Fruit fly (Drosophila melanogaster) whole organism, embryonic: Measurements from ENCODE around the gene CG8097.

Source experiments
- ATbp ChIP-seq: fragments of 200-800 bp; sonication (Bioruptor generic); optimal IDR thresholded peaks from 2 replicates; lab custom pipeline; 2017; ENCODE audit warnings: missing biosample characterization, mild to moderate bottlenecking, missing genetic modification characterization, missing genetic modification reagents
- Atf6 ChIP-seq: fragments of 200-800 bp; sonication (Bioruptor generic); IDR thresholded peaks from 2 replicates; pipeline ENCODE4 v1.3.6; 2022; ENCODE audit warnings: missing biosample characterization, missing genetic modification characterization
- CG10209 ChIP-seq: fragments of 200-800 bp; sonication (Bioruptor generic); optimal IDR thresholded peaks from 3 replicates; lab custom pipeline; 2017; ENCODE audit warnings: missing biosample characterization, mild to moderate bottlenecking, missing genetic modification characterization, missing genetic modification reagents
- CG11456 ChIP-seq: fragments of 200-800 bp; sonication (Bioruptor generic); IDR thresholded peaks from 3 replicates; pipeline ENCODE4 v1.3.6; 2022; ENCODE audit warnings: missing biosample characterization, missing genetic modification characterization
- CG11504 ChIP-seq: fragments of 200-800 bp; sonication (Bioruptor generic); optimal IDR thresholded peaks from 3 replicates; lab custom pipeline; 2019; ENCODE audit warnings: missing biosample characterization, mild to moderate bottlenecking, missing genetic modification characterization, moderate library complexity
- CG12071 ChIP-seq: fragments of 200-800 bp; sonication (Bioruptor generic); optimal IDR thresholded peaks from 3 replicates; lab custom pipeline; 2018; ENCODE audit warnings: missing biosample characterization, mild to moderate bottlenecking, missing genetic modification characterization
- CG12659 ChIP-seq: fragments of 200-800 bp; sonication (Bioruptor generic); optimal IDR thresholded peaks from 3 replicates; lab custom pipeline; 2017; ENCODE audit warnings: mild to moderate bottlenecking, missing biosample characterization, missing genetic modification reagents, missing genetic modification characterization
- CG12769 ChIP-seq: fragments of 200-800 bp; sonication (Bioruptor generic); optimal IDR thresholded peaks from 2 replicates; lab custom pipeline; 2019; ENCODE audit warnings: missing biosample characterization, mild to moderate bottlenecking, missing genetic modification characterization, moderate library complexity
- CG13296 ChIP-seq: fragments of 200-800 bp; sonication (Bioruptor generic); optimal IDR thresholded peaks from 3 replicates; lab custom pipeline; 2018; ENCODE audit warnings: missing biosample characterization, mild to moderate bottlenecking, missing genetic modification characterization
- CG13424 ChIP-seq: fragments of 200-800 bp; sonication (Bioruptor generic); optimal IDR thresholded peaks from 2 replicates; lab custom pipeline; 2019; ENCODE audit warnings: missing biosample characterization, mild to moderate bottlenecking, missing genetic modification characterization, moderate library complexity
- CG14014 ChIP-seq: fragments of 200-800 bp; sonication (Bioruptor generic); IDR thresholded peaks from 2 replicates; pipeline ENCODE4 v1.3.6; 2022; ENCODE audit warnings: missing biosample characterization, missing genetic modification characterization
- CG14441 ChIP-seq: fragments of 200-800 bp; sonication (Bioruptor generic); IDR thresholded peaks from 2 replicates; pipeline ENCODE4 v1.3.6; 2022; ENCODE audit warnings: missing biosample characterization, missing genetic modification characterization
- CG15269 ChIP-seq: fragments of 200-800 bp; sonication (Bioruptor generic); optimal IDR thresholded peaks from 2 replicates; lab custom pipeline; 2018; ENCODE audit warnings: missing biosample characterization, mild to moderate bottlenecking, missing genetic modification characterization, moderate library complexity
- CG15514 ChIP-seq: fragments of 200-800 bp; sonication (Bioruptor generic); optimal IDR thresholded peaks from 3 replicates; lab custom pipeline; 2017; ENCODE audit warnings: missing biosample characterization, missing genetic modification characterization, mild to moderate bottlenecking, moderate library complexity, missing genetic modification reagents
- CG1603 ChIP-seq: fragments of 200-800 bp; sonication (Bioruptor generic); optimal IDR thresholded peaks from 2 replicates; lab custom pipeline; 2019; ENCODE audit warnings: missing biosample characterization, mild to moderate bottlenecking, missing genetic modification characterization, moderate library complexity
- CG17359 ChIP-seq: fragments of 200-800 bp; sonication (Bioruptor generic); optimal IDR thresholded peaks from 3 replicates; lab custom pipeline; 2018; ENCODE audit warnings: missing biosample characterization, mild to moderate bottlenecking, missing genetic modification characterization, moderate library complexity
- CG17612 ChIP-seq: fragments of 200-800 bp; sonication (Bioruptor generic); IDR thresholded peaks from 2 replicates; pipeline ENCODE4 v1.3.6; 2022; ENCODE audit warnings: missing biosample characterization, missing genetic modification characterization
- CG18599 ChIP-seq: fragments of 200-800 bp; sonication (Bioruptor generic); optimal IDR thresholded peaks from 3 replicates; lab custom pipeline; 2017; ENCODE audit warnings: missing biosample characterization, missing genetic modification characterization, mild to moderate bottlenecking, moderate library complexity, missing genetic modification reagents
- CG2678 ChIP-seq: fragments of 200-800 bp; sonication (Bioruptor generic); optimal IDR thresholded peaks from 3 replicates; lab custom pipeline; 2019; ENCODE audit warnings: missing biosample characterization, mild to moderate bottlenecking, missing genetic modification characterization, moderate library complexity
- CG3281 ChIP-seq: fragments of 200-800 bp; sonication (Bioruptor generic); optimal IDR thresholded peaks from 3 replicates; lab custom pipeline; 2017; ENCODE audit warnings: missing biosample characterization, mild to moderate bottlenecking, missing genetic modification characterization
- CG34422 ChIP-seq: fragments of 200-800 bp; sonication (Bioruptor generic); IDR thresholded peaks from 3 replicates; pipeline ENCODE4 v1.3.6; 2022; ENCODE audit warnings: missing biosample characterization, missing genetic modification characterization
- CG43689 ChIP-seq: fragments of 200-800 bp; sonication (Bioruptor generic); IDR thresholded peaks from 2 replicates; pipeline ENCODE4 v1.3.6; 2022; ENCODE audit warnings: missing biosample characterization, missing genetic modification characterization
- CG7963 ChIP-seq: fragments of 200-800 bp; sonication (Bioruptor generic); IDR thresholded peaks from 3 replicates; pipeline ENCODE4 v1.3.6; 2022; ENCODE audit warnings: missing biosample characterization, missing genetic modification characterization; ENCODE audit not compliant: partially characterized antibody
- CG9817 ChIP-seq: fragments of 200-800 bp; sonication (Bioruptor generic); optimal IDR thresholded peaks from 2 replicates; lab custom pipeline; 2018; ENCODE audit warnings: missing biosample characterization, mild to moderate bottlenecking, missing genetic modification characterization, moderate library complexity
- CrebB ChIP-seq: fragments of 200-800 bp; sonication (Bioruptor generic); optimal IDR thresholded peaks from 3 replicates; lab custom pipeline; 2018; ENCODE audit warnings: missing biosample characterization, mild to moderate bottlenecking, missing genetic modification characterization
- Drgx ChIP-seq: fragments of 200-800 bp; sonication (Bioruptor generic); IDR thresholded peaks from 2 replicates; pipeline ENCODE4 v1.3.6; 2022; ENCODE audit warnings: missing biosample characterization, missing genetic modification characterization
- H15 ChIP-seq: fragments of 200-800 bp; sonication (Bioruptor generic); IDR thresholded peaks from 3 replicates; pipeline ENCODE4 v1.3.6; 2022; ENCODE audit warnings: missing biosample characterization, missing genetic modification characterization
- Lhr ChIP-seq: fragments of 200-800 bp; sonication (Bioruptor generic); optimal IDR thresholded peaks from 3 replicates; lab custom pipeline; 2017; ENCODE audit warnings: mild to moderate bottlenecking, missing biosample characterization, missing genetic modification reagents, missing genetic modification characterization
- Med ChIP-seq: fragments of 200-800 bp; sonication (Bioruptor generic); peaks from one replicate; lab custom pipeline; 2016; ENCODE audit warnings: missing biosample characterization, missing genetic modification characterization, mild to moderate bottlenecking, inconsistent platforms, moderate library complexity
- Rfx ChIP-seq: fragments of 200-800 bp; sonication (Bioruptor generic); IDR thresholded peaks from 2 replicates; pipeline ENCODE4 v1.3.6; 2022; ENCODE audit warnings: missing biosample characterization, missing genetic modification characterization
- Sry-δ ChIP-seq: fragments of 200-800 bp; sonication (Bioruptor generic); optimal IDR thresholded peaks from 2 replicates; lab custom pipeline; 2016; ENCODE audit warnings: missing biosample characterization, missing genetic modification characterization
- bcd ChIP-seq: fragments of 200-800 bp; sonication (Bioruptor generic); optimal IDR thresholded peaks from 2 replicates; lab custom pipeline; 2017; ENCODE audit warnings: missing biosample characterization, mild to moderate bottlenecking, missing genetic modification characterization
- cato ChIP-seq: fragments of 200-800 bp; sonication (Bioruptor generic); optimal IDR thresholded peaks from 2 replicates; lab custom pipeline; 2016; ENCODE audit warnings: missing biosample characterization, missing genetic modification characterization, borderline replicate concordance
- ci ChIP-seq: fragments of 200-800 bp; sonication (Bioruptor generic); IDR thresholded peaks from 3 replicates; pipeline ENCODE4 v1.3.6; 2022; ENCODE audit warnings: missing biosample characterization, missing genetic modification characterization
- crol ChIP-seq: fragments of 200-800 bp; sonication (Bioruptor generic); IDR thresholded peaks from 2 replicates; pipeline ENCODE4 v1.3.6; 2022; ENCODE audit warnings: missing biosample characterization, missing genetic modification characterization
- dmrt99B ChIP-seq: fragments of 200-800 bp; sonication (Bioruptor generic); optimal IDR thresholded peaks from 2 replicates; lab custom pipeline; 2018; ENCODE audit warnings: missing biosample characterization, mild to moderate bottlenecking, missing genetic modification characterization, moderate library complexity
- her ChIP-seq: fragments of 200-800 bp; sonication (Bioruptor generic); optimal IDR thresholded peaks from 2 replicates; lab custom pipeline; 2016; ENCODE audit warnings: missing biosample characterization, missing genetic modification characterization
- hkb ChIP-seq, 2 experiments: fragments of 200-800 bp in 1 of 2; fragments of >200 bp in 1 of 2; sonication (Bioruptor generic) in 1 of 2; IDR thresholded peaks in 1 of 2; optimal IDR thresholded peaks in 1 of 2; 2 replicates each; pipeline versions ENCODE4 v1.3.6 to Lab custom; 2017 to 2022; ENCODE audit warnings: missing biosample characterization in 1 of 2, missing genetic modification characterization in 1 of 2
- inv ChIP-seq: fragments of 200-800 bp; sonication (Bioruptor generic); IDR thresholded peaks from 2 replicates; pipeline ENCODE4 v1.3.6; 2022; ENCODE audit warnings: missing biosample characterization, missing genetic modification characterization; ENCODE audit not compliant: partially characterized antibody
- lab ChIP-seq: fragments of 200-800 bp; sonication (Bioruptor generic); optimal IDR thresholded peaks from 3 replicates; lab custom pipeline; 2017; ENCODE audit warnings: missing biosample characterization, missing genetic modification characterization, mild to moderate bottlenecking, moderate library complexity, missing genetic modification reagents
- nau ChIP-seq: fragments of 200-800 bp; sonication (Bioruptor generic); optimal IDR thresholded peaks from 3 replicates; lab custom pipeline; 2017; ENCODE audit warnings: missing biosample characterization, mild to moderate bottlenecking, missing genetic modification characterization, missing genetic modification reagents
- schlank ChIP-seq: fragments of 200-800 bp; sonication (Bioruptor generic); optimal IDR thresholded peaks from 2 replicates; lab custom pipeline; 2018; ENCODE audit warnings: missing biosample characterization, mild to moderate bottlenecking, missing genetic modification characterization
- sens ChIP-seq: fragments of 200-800 bp; sonication (Bioruptor generic); peaks from one replicate; lab custom pipeline; 2016; ENCODE audit warnings: missing biosample characterization, missing genetic modification characterization
- seq ChIP-seq: fragments of 200-800 bp; sonication (Bioruptor generic); IDR thresholded peaks from 2 replicates; pipeline ENCODE4 v1.3.6; 2022; ENCODE audit warnings: missing biosample characterization, missing genetic modification characterization
- so ChIP-seq: fragments of 200-800 bp; sonication (Bioruptor generic); IDR thresholded peaks from 3 replicates; pipeline ENCODE4 v1.3.6; 2022; ENCODE audit warnings: missing biosample characterization, missing genetic modification characterization
- sob ChIP-seq: fragments of 200-800 bp; sonication (Bioruptor generic); IDR thresholded peaks from 2 replicates; pipeline ENCODE4 v1.3.6; 2022; ENCODE audit warnings: missing biosample characterization, missing genetic modification characterization
- tgo ChIP-seq: fragments of 200-800 bp; sonication (Bioruptor generic); IDR thresholded peaks from 3 replicates; pipeline ENCODE4 v1.3.6; 2022; ENCODE audit warnings: missing biosample characterization, missing genetic modification characterization
- vvl ChIP-seq: fragments of 200-800 bp; sonication (Bioruptor generic); IDR thresholded peaks from 2 replicates; pipeline ENCODE4 v1.3.6; 2022; ENCODE audit warnings: missing biosample characterization, missing genetic modification characterization

Gene CG8097

DNA sequence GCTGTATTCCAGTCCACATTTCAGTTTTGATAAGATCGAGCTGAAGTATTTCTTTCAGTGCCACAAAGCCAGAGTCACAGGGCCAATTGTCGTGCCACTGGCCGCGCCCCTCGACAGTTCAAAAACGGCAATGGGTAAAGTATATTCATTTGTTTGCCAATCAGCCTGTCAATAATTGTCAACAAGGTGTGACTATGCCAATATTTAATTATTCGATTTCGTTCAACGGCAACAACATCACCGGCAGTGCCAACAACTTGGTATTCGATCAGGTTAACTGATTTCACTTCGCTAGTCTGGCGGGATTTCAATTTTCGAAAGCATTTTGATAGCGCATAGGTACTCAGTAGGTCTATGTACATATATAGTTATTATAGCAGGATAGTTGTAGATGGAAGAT lies 19.5 kb downstream of the CG8097 start:
- no peak for TF ChIP-seq inv (GFP tag; lab: Robert Waterston, UW)
- TF ChIP-seq CG12071 (GFP tag; lab: Kevin White, UChicago): peak; percentile 57
- peak; percentile 26 for TF ChIP-seq CG17359 (tag; lab: Kevin White, UChicago)
- no peak for TF ChIP-seq CG34422 (GFP tag; lab: Robert Waterston, UW)
- TF ChIP-seq CG17612 (GFP tag; lab: Robert Waterston, UW): no peak
- no peak for TF ChIP-seq her (GFP tag; lab: Kevin White, UChicago)
- TF ChIP-seq CG13424: peak; percentile 19
- 0 out of 3 replicates have a peak, but pooled peaks have one; percentile 3 for TF ChIP-seq CG11456
- TF ChIP-seq CG1603 (tag; lab: Kevin White, UChicago): peak; percentile 12
- TF ChIP-seq nau (GFP tag; lab: Kevin White, UChicago): peak; percentile 1
- TF ChIP-seq hkb (optimal IDR thresholded peaks at IDR 0.05; lab: Kevin White, UChicago): no peak
- peak; percentile 41; the same call in 1 of the 2 replicates for TF ChIP-seq hkb (GFP tag; IDR thresholded peaks at IDR 0.05; lab: Robert Waterston, UW)
- TF ChIP-seq CG13296 (GFP tag; lab: Kevin White, UChicago): peak; percentile 36
- TF ChIP-seq Med (GFP tag; lab: Kevin White, UChicago): peak; percentile 75
- no peak for TF ChIP-seq crol (GFP tag; lab: Robert Waterston, UW)
- 0 out of 3 replicates have a peak, but pooled peaks have one; percentile 28 for TF ChIP-seq so (GFP tag; lab: Robert Waterston, UW)
- no peak for TF ChIP-seq H15 (GFP tag; lab: Robert Waterston, UW)
- TF ChIP-seq dmrt99B (tag; lab: Kevin White, UChicago): peak; percentile 17
- peak; percentile 38 for TF ChIP-seq ATbp (GFP tag; lab: Kevin White, UChicago)
- TF ChIP-seq seq (GFP tag; lab: Robert Waterston, UW): peak; percentile 43; the same call in 1 of the 2 replicates
- peak; percentile 11 for TF ChIP-seq CG15269
- peak; percentile 40 for TF ChIP-seq CG2678 (tag; lab: Kevin White, UChicago)
- peak; percentile 54 for TF ChIP-seq lab
- 0 out of 2 replicates have a peak, but pooled peaks have one; percentile 19 for TF ChIP-seq CG14441 (GFP tag; lab: Robert Waterston, UW)
- no peak for TF ChIP-seq cato (GFP tag; lab: Kevin White, UChicago)
- peak; percentile 11 for TF ChIP-seq CG3281 (GFP tag; lab: Kevin White, UChicago)
- 0 out of 2 replicates have a peak, but pooled peaks have one; percentile 27 for TF ChIP-seq Atf6 (GFP tag; lab: Robert Waterston, UW)
- peak; percentile 9 for TF ChIP-seq CG9817
- TF ChIP-seq CG18599: peak; percentile 24
- 0 out of 3 replicates have a peak, but pooled peaks have one; percentile 52 for TF ChIP-seq ci (GFP tag; lab: Robert Waterston, UW)
- peak; percentile 6 for TF ChIP-seq CG12659 (GFP tag; lab: Kevin White, UChicago)
- no peak for TF ChIP-seq Lhr (GFP tag; lab: Kevin White, UChicago)
- peak; percentile 30 for TF ChIP-seq CG15514 (GFP tag; lab: Kevin White, UChicago)
- TF ChIP-seq Rfx: peak; percentile 45
- peak; percentile 28 for TF ChIP-seq CG10209 (GFP tag; lab: Kevin White, UChicago)
- no peak for TF ChIP-seq vvl (GFP tag; lab: Robert Waterston, UW)
- peak; percentile 6 for TF ChIP-seq CG11504 (tag; lab: Kevin White, UChicago)
- peak; percentile 66 for TF ChIP-seq sens
- 0 out of 2 replicates have a peak, but pooled peaks have one; percentile 21 for TF ChIP-seq sob (GFP tag; lab: Robert Waterston, UW)
- no peak for TF ChIP-seq CG7963
- TF ChIP-seq Sry-δ (GFP tag; lab: Kevin White, UChicago): no peak
- peak; percentile 21; the same call in 1 of the 2 replicates for TF ChIP-seq CG14014 (GFP tag; lab: Robert Waterston, UW)
- 0 out of 2 replicates have a peak, but pooled peaks have one; percentile 8 for TF ChIP-seq CG43689
- peak; percentile 4 for TF ChIP-seq bcd (GFP tag; lab: Kevin White, UChicago)
- TF ChIP-seq CrebB (tag; lab: Kevin White, UChicago): peak; percentile 12
- no peak for TF ChIP-seq Drgx (GFP tag; lab: Robert Waterston, UW)
- peak; percentile 43 for TF ChIP-seq CG12769 (tag; lab: Kevin White, UChicago)
- TF ChIP-seq schlank (tag; lab: Kevin White, UChicago): peak; percentile 11
- TF ChIP-seq tgo (GFP tag; lab: Robert Waterston, UW): 0 out of 3 replicates have a peak, but pooled peaks have one; percentile 15
